Worm (Caenorhabditis elegans) whole organism, L4 larva: ENCODE measurements around the gene Y25C1A.13.
A peak's percentile ranks its signal among the peaks of the same experiment; 100 is the strongest.

Experiments
- ama-1 ChIP-seq: fragments of 150-350 bp; optimal IDR thresholded peaks from 2 replicates; lab custom pipeline; 2014; ENCODE audit warnings: inconsistent platforms, mixed read lengths
- attf-4 ChIP-seq: sonication (generic microtip); optimal IDR thresholded peaks from 3 replicates; lab custom pipeline; 2017; ENCODE audit warnings: missing biosample characterization, missing genetic modification characterization
- ctbp-1 ChIP-seq: fragments of 200-800 bp; sonication (Bioruptor generic); IDR thresholded peaks from 2 replicates; pipeline ENCODE4 v1.3.6; 2022; ENCODE audit warnings: missing genetic modification reagents, missing genetic modification characterization, missing compliant biosample characterization
- duxl-1 ChIP-seq: sonication (generic microtip); optimal IDR thresholded peaks from 2 replicates; lab custom pipeline; 2016; ENCODE audit warnings: mild to moderate bottlenecking, missing genetic modification characterization, moderate library complexity, missing compliant biosample characterization; ENCODE audit not compliant: poor library complexity
- mes-2 ChIP-seq: sonication (generic microtip); optimal IDR thresholded peaks from 2 replicates; lab custom pipeline; 2016; ENCODE audit warnings: missing genotype, mild to moderate bottlenecking, missing genetic modification characterization, missing compliant biosample characterization; ENCODE audit not compliant: poor library complexity, severe bottlenecking
- nhr-111 ChIP-seq: fragments of 200-800 bp; sonication (Bioruptor generic); optimal IDR thresholded peaks from 2 replicates; lab custom pipeline; 2018; ENCODE audit warnings: mild to moderate bottlenecking, missing genetic modification characterization, missing compliant biosample characterization
- nhr-42 ChIP-seq: fragments of 200-800 bp; sonication (Bioruptor generic); IDR thresholded peaks from 2 replicates; pipeline ENCODE4 v1.3.6; 2022; ENCODE audit warnings: missing genetic modification characterization, missing compliant biosample characterization
- sdz-12 ChIP-seq: fragments of 200-800 bp; sonication (Bioruptor generic); optimal IDR thresholded peaks from 2 replicates; lab custom pipeline; 2018; ENCODE audit warnings: mild to moderate bottlenecking, missing genetic modification characterization, missing compliant biosample characterization
- set-16 ChIP-seq: fragments of 200-800 bp; sonication (Bioruptor generic); IDR thresholded peaks from 2 replicates; pipeline ENCODE4 v1.3.6; 2022; ENCODE audit warnings: missing genetic modification reagents, missing genetic modification characterization, missing compliant biosample characterization
- skn-1 ChIP-seq: fragments of 150-350 bp; optimal IDR thresholded peaks from 2 replicates; lab custom pipeline; 2014; ENCODE audit warnings: missing biosample characterization, missing genetic modification characterization
- spr-3 ChIP-seq: fragments of 200-800 bp; sonication (Bioruptor generic); optimal IDR thresholded peaks from 2 replicates; lab custom pipeline; 2018; ENCODE audit warnings: mild to moderate bottlenecking, missing genetic modification characterization, missing compliant biosample characterization
- zag-1 ChIP-seq: fragments of 150-350 bp; optimal IDR thresholded peaks from 2 replicates; lab custom pipeline; 2014; ENCODE audit warnings: missing biosample characterization, missing genetic modification characterization

Y25C1A.13 gene

ce11 chrII:3062222-3062621 is 48.8 kb downstream of the Y25C1A.13 start (continued):
- no peak for TF ChIP-seq attf-4
- TF ChIP-seq mes-2 = peak; percentile 69
- TF ChIP-seq ctbp-1 (GFP tag; lab: Robert Waterston, UW) = peak; percentile 43; the same call in 1 of the 2 replicates
- peak; percentile 7 for TF ChIP-seq spr-3 (GFP tag; lab: Kevin White, UChicago)
- peak; percentile 72; the same call in 1 of the 2 replicates for TF ChIP-seq nhr-42

ce11 chrII:3061605-3062004 is 49.4 kb downstream of the Y25C1A.13 start:
- no peak for TF ChIP-seq zag-1 (tag; lab: Kevin White, UChicago)
- peak; percentile 83 for TF ChIP-seq set-16 (GFP tag; lab: Robert Waterston, UW)
- TF ChIP-seq sdz-12 (GFP tag; lab: Kevin White, UChicago) = peak; percentile 19

- TF ChIP-seq ama-1 (lab: Kevin White, UChicago) = no peak
- no peak for TF ChIP-seq zag-1 (tag; lab: Kevin White, UChicago)
- no peak for TF ChIP-seq duxl-1 (tag; lab: Kevin White, UChicago)
- TF ChIP-seq skn-1 (tag; lab: Kevin White, UChicago) = no peak
- no peak for TF ChIP-seq nhr-111 (GFP tag; lab: Kevin White, UChicago)
- no peak for TF ChIP-seq mes-2
These were observed 50.3 kb downstream of the Y25C1A.13 start, which contains the start of gene Y25C1A.6 for ce11 chrII:3060782-3061181. Y25C1A.6 (plus strand) TSS chrII:3061082.
